Worm (Caenorhabditis elegans): Measurements from ENCODE around the gene F43C11.2.

DNA sequence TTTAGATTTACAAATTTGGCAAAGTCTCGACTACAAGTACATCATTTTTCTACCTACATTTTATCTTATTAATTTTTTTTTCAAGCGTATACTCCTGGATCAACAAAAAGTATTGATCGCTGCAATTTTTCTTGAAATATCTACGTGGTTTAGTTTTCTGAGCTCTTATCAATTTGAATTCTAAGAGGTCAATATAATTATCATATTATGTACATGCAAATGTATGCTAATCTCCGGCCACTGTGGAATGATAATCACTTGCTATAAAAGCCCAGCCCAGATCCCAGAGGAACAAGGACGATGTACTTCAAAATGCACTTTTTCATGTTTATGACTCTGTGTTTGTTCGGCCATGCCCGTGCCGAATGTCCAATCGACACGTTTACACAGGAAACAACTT is 2.2 kb downstream of the F43C11.2 start, which contains the start of gene F43C11.1:
- TF ChIP-seq pha-4 (tag; optimal IDR thresholded peaks at IDR 0.05) = no peak
- no peak for TF ChIP-seq nfya-1 (tag; optimal IDR thresholded peaks at IDR 0.05)
- TF ChIP-seq ceh-31 (tag; optimal IDR thresholded peaks at IDR 0.05) = no peak
- TF ChIP-seq nhr-11 (tag; optimal IDR thresholded peaks at IDR 0.05) = no peak
- TF ChIP-seq ceh-6 (GFP tag; optimal IDR thresholded peaks at IDR 0.05) = no peak
- no peak for TF ChIP-seq fkh-10 (GFP tag; optimal IDR thresholded peaks at IDR 0.05)
- no peak for TF ChIP-seq ama-1 (optimal IDR thresholded peaks at IDR 0.05)
- no peak for TF ChIP-seq elt-2 (tag; optimal IDR thresholded peaks at IDR 0.05)
- no peak for TF ChIP-seq lin-11 (tag; optimal IDR thresholded peaks at IDR 0.05)
- TF ChIP-seq sdc-2 (tag; optimal IDR thresholded peaks at IDR 0.05) = no peak
- no peak for TF ChIP-seq gmeb-2 (tag; optimal IDR thresholded peaks at IDR 0.05)
- no peak for TF ChIP-seq hlh-30 (tag; optimal IDR thresholded peaks at IDR 0.05; ENCODE audit: insufficient read depth)
- TF ChIP-seq ceh-24 (tag; optimal IDR thresholded peaks at IDR 0.05) = no peak
- no peak for TF ChIP-seq tbx-2 (tag; optimal IDR thresholded peaks at IDR 0.05)
